Fruit fly (Drosophila melanogaster): ENCODE data around the gene CG14841.
A peak's percentile ranks its signal among the peaks of the same experiment; 100 is the strongest.

The CG14841 gene

DNA sequence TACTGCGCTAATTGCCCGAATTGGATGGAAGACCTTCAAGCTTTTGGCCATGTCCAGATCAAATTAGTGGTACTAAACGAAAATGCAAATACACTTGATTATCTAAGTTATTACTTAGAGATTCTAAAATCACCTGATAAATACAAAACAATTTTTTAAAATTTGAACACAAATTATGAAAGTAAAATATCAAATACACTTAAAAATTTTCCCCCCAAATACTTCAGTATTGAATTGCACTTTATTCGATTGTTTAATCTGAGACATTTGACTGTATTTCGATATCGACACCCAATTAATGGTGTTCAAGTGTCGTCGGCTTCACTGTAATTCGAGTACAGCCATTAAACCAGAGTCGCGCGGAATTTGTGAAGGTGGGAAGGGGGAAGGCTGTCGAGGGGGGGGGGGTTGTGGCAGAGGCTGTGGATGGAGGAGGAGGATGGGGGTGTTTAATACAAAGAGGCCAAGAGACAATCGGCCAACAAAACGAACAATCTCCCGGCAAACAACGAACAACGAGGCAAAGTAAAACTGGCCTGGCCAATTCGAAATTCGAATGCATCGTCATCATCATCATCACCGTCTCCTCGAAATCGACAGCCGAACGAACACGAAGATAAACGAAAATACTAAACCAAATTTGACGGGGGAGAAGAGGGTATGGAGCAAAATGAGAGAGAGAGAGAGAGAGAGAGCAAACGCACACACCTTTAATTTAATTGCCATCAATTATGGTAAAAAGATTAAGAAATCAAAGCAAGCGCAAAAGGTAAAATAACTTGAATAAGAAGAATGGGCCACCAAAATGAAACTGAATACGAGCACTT lies 20.2 kb upstream of the CG14841 start (continued):
- TF ChIP-seq lab (GFP tag; optimal IDR thresholded peaks at IDR 0.05) (peak; percentile 16), prd (optimal IDR thresholded peaks at IDR 0.05) (no peak), prd (GFP tag; IDR thresholded peaks at IDR 0.05) (no peak), Optix (GFP tag; IDR thresholded peaks at IDR 0.05) (no peak), Trl (optimal IDR thresholded peaks at IDR 0.05) (peak; percentile 63 to 83), Trl (GFP tag; optimal IDR thresholded peaks at IDR 0.05) (no peak), CG16779 (GFP tag; IDR thresholded peaks at IDR 0.05) (no peak), CG31388 (GFP tag; optimal IDR thresholded peaks at IDR 0.05) (no peak), CG4854 (GFP tag; optimal IDR thresholded peaks at IDR 0.05) (no peak), exex (tag; optimal IDR thresholded peaks at IDR 0.05) (no peak), CG10321 (GFP tag; IDR thresholded peaks at IDR 0.05) (no peak), CG4360 (GFP tag; IDR thresholded peaks at IDR 0.05) (no peak), D (optimal IDR thresholded peaks at IDR 0.05) (no peak), D (GFP tag; optimal IDR thresholded peaks at IDR 0.05) (no peak), CG17385 (GFP tag; optimal IDR thresholded peaks at IDR 0.05) (peak; percentile 40), CG1024 (GFP tag; IDR thresholded peaks at IDR 0.05) (no peak), wor (GFP tag; IDR thresholded peaks at IDR 0.05) (no peak), grau (tag; optimal IDR thresholded peaks at IDR 0.05) (peak; percentile 54), CG15601 (tag; optimal IDR thresholded peaks at IDR 0.05) (no peak), unc-4 (GFP tag; IDR thresholded peaks at IDR 0.05; ENCODE audit: partially characterized antibody) (no peak), vvl (GFP tag; IDR thresholded peaks at IDR 0.05) (peak; percentile 36), CG2116 (GFP tag; optimal IDR thresholded peaks at IDR 0.05) (no peak), CG13894 (tag; optimal IDR thresholded peaks at IDR 0.05) (no peak), stc (GFP tag; IDR thresholded peaks at IDR 0.05) (no peak), Rfx (GFP tag; IDR thresholded peaks at IDR 0.05) (0 out of 2 replicates have a peak, but pooled peaks have one; percentile 6), Dbx (GFP tag; IDR thresholded peaks at IDR 0.05) (no peak), CG10462 (GFP tag; optimal IDR thresholded peaks at IDR 0.05) (no peak), MTF-1 (GFP tag; optimal IDR thresholded peaks at IDR 0.05; ENCODE audit: borderline replicate concordance) (no peak), Scr (GFP tag; IDR thresholded peaks at IDR 0.05; ENCODE audit: partially characterized antibody) (no peak; the same call in 1 of the 2 replicates), CG1647 (GFP tag; optimal IDR thresholded peaks at IDR 0.05) (no peak), Camta (GFP tag; optimal IDR thresholded peaks at IDR 0.05) (no peak), CG8359 (GFP tag; optimal IDR thresholded peaks at IDR 0.05; ENCODE audit: borderline replicate concordance) (no peak), Med (GFP tag) (peak; percentile 14), ewg (GFP tag; optimal IDR thresholded peaks at IDR 0.05) (no peak), CG2202 (tag; optimal IDR thresholded peaks at IDR 0.05) (no peak), CG7786 (GFP tag; optimal IDR thresholded peaks at IDR 0.05) (no peak), zfh2 (GFP tag; optimal IDR thresholded peaks at IDR 0.05) (no peak), Nf-YC (tag; optimal IDR thresholded peaks at IDR 0.05) (no peak), CG8924 (tag; optimal IDR thresholded peaks at IDR 0.05) (no peak), zen2 (GFP tag; IDR thresholded peaks at IDR 0.05; ENCODE audit: partially characterized antibody) (no peak), Awh (GFP tag; IDR thresholded peaks at IDR 0.05) (0 out of 2 replicates have a peak, but pooled peaks have one; percentile 43), klu (GFP tag; IDR thresholded peaks at IDR 0.05) (no peak), CG13775 (GFP tag; optimal IDR thresholded peaks at IDR 0.05) (no peak), sim (GFP tag; IDR thresholded peaks at IDR 0.05) (no peak), Fer1 (GFP tag; optimal IDR thresholded peaks at IDR 0.05) (no peak), oc (tag; optimal IDR thresholded peaks at IDR 0.05) (peak; percentile 51), CG9609 (GFP tag; optimal IDR thresholded peaks at IDR 0.05) (no peak), ci (GFP tag; IDR thresholded peaks at IDR 0.05) (peak; percentile 44; the same call in 1 of the 3 replicates), abd-A (tag; optimal IDR thresholded peaks at IDR 0.05) (peak; percentile 63), CG4820 (GFP tag; optimal IDR thresholded peaks at IDR 0.05) (no peak), CG9932 (GFP tag; IDR thresholded peaks at IDR 0.05) (no peak)

Measured in whole organism, embryonic.